Fruit fly (Drosophila melanogaster) whole organism, wandering third instar larva: Measurements from ENCODE around the gene pasha.
A peak's percentile ranks its signal among the peaks of the same experiment; 100 is the strongest.

ENCODE experiments used
- Abd-B ChIP-seq: fragments of >200 bp; optimal IDR thresholded peaks from 2 replicates; lab custom pipeline; 2017; ENCODE audit warnings: missing biosample characterization, missing genetic modification characterization
- CG32264 ChIP-seq: fragments of 200-800 bp; sonication (Bioruptor generic); optimal IDR thresholded peaks from 2 replicates; lab custom pipeline; 2016; ENCODE audit warnings: missing biosample characterization, missing genetic modification characterization
- CG9705 ChIP-seq: fragments of 200-800 bp; sonication (Bioruptor generic); optimal IDR thresholded peaks from 2 replicates; lab custom pipeline; 2018; ENCODE audit warnings: missing biosample characterization, mild to moderate bottlenecking, missing genetic modification characterization
- CrebA ChIP-seq: fragments of 200-800 bp; sonication (Bioruptor generic); optimal IDR thresholded peaks from 2 replicates; lab custom pipeline; 2016; ENCODE audit warnings: missing biosample characterization, mild to moderate bottlenecking, missing genetic modification characterization, borderline replicate concordance
- Dfd ChIP-seq: fragments of >200 bp; optimal IDR thresholded peaks from 2 replicates; lab custom pipeline; 2017; ENCODE audit warnings: missing biosample characterization, missing genetic modification characterization
- Dif ChIP-seq: fragments of 200-275, 200-300 bp; sonication (Bioruptor generic); optimal IDR thresholded peaks from 2 replicates; lab custom pipeline; 2018; ENCODE audit warnings: missing biosample characterization, missing genetic modification characterization; ENCODE audit not compliant: partially characterized antibody
- GATAd ChIP-seq: sonication (Bioruptor generic); optimal IDR thresholded peaks from 2 replicates; lab custom pipeline; 2016; ENCODE audit warnings: missing biosample characterization, missing genetic modification characterization
- HLH106 ChIP-seq: fragments of 200-800 bp; optimal IDR thresholded peaks from 3 replicates; lab custom pipeline; 2019; ENCODE audit warnings: missing biosample characterization, mild to moderate bottlenecking, missing genetic modification characterization, moderate library complexity
- Hnf4 ChIP-seq: fragments of 200-800 bp; sonication (Bioruptor generic); optimal IDR thresholded peaks from 2 replicates; lab custom pipeline; 2016; ENCODE audit warnings: missing biosample characterization, mild to moderate bottlenecking, missing genetic modification characterization
- Hr78 ChIP-seq: fragments of >200 bp; optimal IDR thresholded peaks from 2 replicates; lab custom pipeline; 2017; ENCODE audit warnings: missing biosample characterization, missing genetic modification characterization
- Hr83 ChIP-seq: fragments of 200-300 bp; sonication (Bioruptor generic); optimal IDR thresholded peaks from 2 replicates; lab custom pipeline; 2016; ENCODE audit warnings: missing biosample characterization, mild to moderate bottlenecking, missing genetic modification characterization, moderate library complexity; ENCODE audit not compliant: poor library complexity, severe bottlenecking
- Jra ChIP-seq: sonication (Bioruptor generic); optimal IDR thresholded peaks from 2 replicates; lab custom pipeline; 2016; ENCODE audit warnings: missing biosample characterization, missing genetic modification characterization
- Mio ChIP-seq: sonication (Bioruptor generic); optimal IDR thresholded peaks from 2 replicates; lab custom pipeline; 2016; ENCODE audit warnings: missing biosample characterization, missing genetic modification characterization
- Myc ChIP-seq: fragments of >200 bp; optimal IDR thresholded peaks from 2 replicates; lab custom pipeline; 2017
- N ChIP-seq: fragments of >200 bp; optimal IDR thresholded peaks from 2 replicates; lab custom pipeline; 2018; ENCODE audit warnings: missing biosample characterization, missing external identifiers, missing genetic modification characterization
- OdsH ChIP-seq: fragments of 200-800 bp; sonication (Bioruptor generic); optimal IDR thresholded peaks from 2 replicates; lab custom pipeline; 2016; ENCODE audit warnings: missing biosample characterization, mild to moderate bottlenecking, missing genetic modification characterization
- Rel ChIP-seq, 2 experiments: fragments of 200-800 bp; sonication (Bioruptor generic) in 1 of 2; optimal IDR thresholded peaks; 2 replicates in 1 of 2; 3 replicates in 1 of 2; lab custom pipeline; 2016 to 2019; ENCODE audit warnings: mild to moderate bottlenecking in 2 of 2, missing biosample characterization in 2 of 2, missing genetic modification characterization in 2 of 2, moderate library complexity in 1 of 2
- Sp1 ChIP-seq: fragments of 200-800 bp; sonication (Bioruptor generic); optimal IDR thresholded peaks from 3 replicates; lab custom pipeline; 2019; ENCODE audit warnings: missing biosample characterization, mild to moderate bottlenecking, missing genetic modification characterization, moderate library complexity
- Vsx2 ChIP-seq: fragments of 200-300, 225-300 bp; sonication (Bioruptor generic); optimal IDR thresholded peaks from 2 replicates; lab custom pipeline; 2018; ENCODE audit warnings: missing biosample characterization, missing genetic modification characterization; ENCODE audit not compliant: partially characterized antibody
- br ChIP-seq: fragments of 200-800 bp; sonication (Bioruptor generic); optimal IDR thresholded peaks from 2 replicates; lab custom pipeline; 2016; ENCODE audit warnings: missing biosample characterization, missing genetic modification characterization
- brk ChIP-seq: fragments of 200-800 bp; sonication (Bioruptor generic); optimal IDR thresholded peaks from 2 replicates; lab custom pipeline; 2016; ENCODE audit warnings: missing biosample characterization, mild to moderate bottlenecking, missing genetic modification characterization
- dl ChIP-seq, 2 experiments: fragments of 175-275, 200-275 bp in 1 of 2; fragments of 200-275 bp in 1 of 2; sonication (Bioruptor generic); optimal IDR thresholded peaks; lab custom pipeline; 2018; ENCODE audit warnings: mild to moderate bottlenecking in 2 of 2, missing biosample characterization in 2 of 2, missing genetic modification characterization in 2 of 2, moderate library complexity in 2 of 2; ENCODE audit not compliant: partially characterized antibody in 2 of 2, insufficient read depth in 1 of 2
- dmrt93B ChIP-seq: fragments of 200-800 bp; sonication (Bioruptor generic); optimal IDR thresholded peaks from 2 replicates; lab custom pipeline; 2018; ENCODE audit warnings: missing biosample characterization, mild to moderate bottlenecking, missing genetic modification characterization
- dsf ChIP-seq: sonication (Bioruptor generic); optimal IDR thresholded peaks from 2 replicates; lab custom pipeline; 2016; ENCODE audit warnings: missing biosample characterization, missing genetic modification characterization, borderline replicate concordance
- ey ChIP-seq: fragments of 200-800 bp; sonication (Bioruptor generic); optimal IDR thresholded peaks from 2 replicates; lab custom pipeline; 2016; ENCODE audit warnings: missing biosample characterization, missing genetic modification characterization
- foxo ChIP-seq, 2 experiments: fragments of 200-800 bp; sonication (Bioruptor generic); optimal IDR thresholded peaks; 2 replicates in 1 of 2; 3 replicates in 1 of 2; lab custom pipeline; 2016 to 2017; ENCODE audit warnings: missing biosample characterization in 2 of 2, missing genetic modification characterization in 2 of 2
- fru ChIP-seq: fragments of 200-800 bp; sonication (Bioruptor generic); optimal IDR thresholded peaks from 3 replicates; lab custom pipeline; 2016; ENCODE audit warnings: missing biosample characterization, mild to moderate bottlenecking, missing genetic modification characterization
- h ChIP-seq: fragments of 200-800 bp; sonication (Bioruptor generic); optimal IDR thresholded peaks from 3 replicates; lab custom pipeline; 2016; ENCODE audit warnings: missing biosample characterization, mild to moderate bottlenecking, missing genetic modification characterization
- jim ChIP-seq: fragments of 175-275, 200-325 bp; sonication (Bioruptor generic); optimal IDR thresholded peaks from 2 replicates; lab custom pipeline; 2016; ENCODE audit warnings: missing biosample characterization, mild to moderate bottlenecking, missing genetic modification characterization
- lola ChIP-seq: fragments of >200 bp; optimal IDR thresholded peaks from 2 replicates; lab custom pipeline; 2017; ENCODE audit warnings: missing biosample characterization, missing genetic modification characterization
- pan ChIP-seq: fragments of >200 bp; optimal IDR thresholded peaks from 2 replicates; lab custom pipeline; 2017
- psq ChIP-seq: fragments of 200-800 bp; sonication (Bioruptor generic); optimal IDR thresholded peaks from 3 replicates; lab custom pipeline; 2017; ENCODE audit warnings: missing biosample characterization, mild to moderate bottlenecking, missing genetic modification characterization, moderate library complexity
- rgr ChIP-seq: fragments of 200-800 bp; sonication (Bioruptor generic); optimal IDR thresholded peaks from 3 replicates; lab custom pipeline; 2016; ENCODE audit warnings: missing biosample characterization, mild to moderate bottlenecking, missing genetic modification characterization
- sage ChIP-seq: fragments of 200-800 bp; sonication (Bioruptor generic); optimal IDR thresholded peaks from 2 replicates; lab custom pipeline; 2016; ENCODE audit warnings: missing biosample characterization, mild to moderate bottlenecking, missing genetic modification characterization
- sv ChIP-seq: fragments of 200-800 bp; sonication (Bioruptor generic); optimal IDR thresholded peaks from 3 replicates; lab custom pipeline; 2016; ENCODE audit warnings: missing biosample characterization, missing genetic modification characterization
- tai ChIP-seq: sonication (Bioruptor generic); optimal IDR thresholded peaks from 2 replicates; lab custom pipeline; 2016; ENCODE audit warnings: missing biosample characterization, missing genetic modification characterization
- usp ChIP-seq: fragments of >200 bp; optimal IDR thresholded peaks from 2 replicates; lab custom pipeline; 2017; ENCODE audit warnings: missing biosample characterization, missing genetic modification characterization
- woc ChIP-seq: sonication (Bioruptor generic); optimal IDR thresholded peaks from 2 replicates; lab custom pipeline; 2016; ENCODE audit warnings: missing biosample characterization, mild to moderate bottlenecking, missing genetic modification characterization

pasha gene

dm6 chr3R:31596071-31596883 is 21.5 kb upstream of the pasha start, which contains the start of gene RpL6:
Gene RpL6, minus strand, starts transcription at chr3R:31596204.
- TF ChIP-seq Hnf4 (GFP tag; lab: Kevin White, UChicago) (peak; percentile 35), brk (GFP tag; lab: Kevin White, UChicago) (peak; percentile 70), CrebA (no peak), pan (lab: Kevin White, UChicago) (no peak), rgr (no peak), lola (GFP tag; lab: Kevin White, UChicago) (no peak), N (GFP tag; lab: Kevin White, UChicago) (no peak), dsf (no peak), woc (GFP tag; lab: Kevin White, UChicago) (no peak), br (GFP tag; lab: Kevin White, UChicago) (no peak), fru (no peak), jim (no peak), Sp1 (GFP tag; lab: Kevin White, UChicago) (peak; percentile 45), OdsH (GFP tag; lab: Kevin White, UChicago) (no peak), psq (GFP tag; lab: Kevin White, UChicago) (no peak), Abd-B (GFP tag; lab: Kevin White, UChicago) (no peak), HLH106 (tag; lab: Kevin White, UChicago) (no peak), h (GFP tag; lab: Kevin White, UChicago) (peak; percentile 32), sv (GFP tag; lab: Kevin White, UChicago) (no peak), foxo (GFP tag; optimal IDR thresholded peaks at IDR 0.05; lab: Kevin White, UChicago) (peak in 1 of 2 experiments; percentile 30), Rel (GFP tag; optimal IDR thresholded peaks at IDR 0.05; lab: Kevin White, UChicago) (no peak), Rel (tag; optimal IDR thresholded peaks at IDR 0.05; lab: Kevin White, UChicago) (peak; percentile 20), Hr83 (GFP tag; lab: Kevin White, UChicago) (peak; percentile 15), Mio (GFP tag; lab: Kevin White, UChicago) (no peak), tai (GFP tag; lab: Kevin White, UChicago) (no peak), sage (GFP tag; lab: Kevin White, UChicago) (no peak), CG32264 (no peak), CG9705 (GFP tag; lab: Kevin White, UChicago) (no peak), Dfd (GFP tag; lab: Kevin White, UChicago) (no peak), ey (no peak), dl (GFP tag; optimal IDR thresholded peaks at IDR 0.05; lab: Kevin White, UChicago; ENCODE audit: insufficient read depth in 1 of 2, partially characterized antibody in 2 of 2) (no peak), Jra (peak; percentile 15), Vsx2 (GFP tag; lab: Kevin White, UChicago) (no peak), usp (GFP tag; lab: Kevin White, UChicago) (no peak), GATAd (GFP tag; lab: Kevin White, UChicago) (no peak), Hr78 (GFP tag; lab: Kevin White, UChicago) (no peak), Dif (GFP tag; lab: Kevin White, UChicago) (no peak), Myc (lab: Kevin White, UChicago) (peak; percentile 13), dmrt93B (GFP tag; lab: Kevin White, UChicago) (no peak)

- TF ChIP-seq tai (GFP tag; lab: Kevin White, UChicago) (no peak), N (GFP tag; lab: Kevin White, UChicago) (no peak), Mio (GFP tag; lab: Kevin White, UChicago) (no peak), h (GFP tag; lab: Kevin White, UChicago) (no peak), HLH106 (tag; lab: Kevin White, UChicago) (no peak), CrebA (no peak), jim (no peak), dsf (no peak), Rel (GFP tag; optimal IDR thresholded peaks at IDR 0.05; lab: Kevin White, UChicago) (no peak), Rel (tag; optimal IDR thresholded peaks at IDR 0.05; lab: Kevin White, UChicago) (no peak), Dfd (GFP tag; lab: Kevin White, UChicago) (no peak), brk (GFP tag; lab: Kevin White, UChicago) (no peak)
Observed at dm6 chr3R:31597736-31598431, 19.9 kb upstream of the pasha start.
